Worm (Caenorhabditis elegans): ENCODE data around the gene srg-45.

Gene srg-45

DNA sequence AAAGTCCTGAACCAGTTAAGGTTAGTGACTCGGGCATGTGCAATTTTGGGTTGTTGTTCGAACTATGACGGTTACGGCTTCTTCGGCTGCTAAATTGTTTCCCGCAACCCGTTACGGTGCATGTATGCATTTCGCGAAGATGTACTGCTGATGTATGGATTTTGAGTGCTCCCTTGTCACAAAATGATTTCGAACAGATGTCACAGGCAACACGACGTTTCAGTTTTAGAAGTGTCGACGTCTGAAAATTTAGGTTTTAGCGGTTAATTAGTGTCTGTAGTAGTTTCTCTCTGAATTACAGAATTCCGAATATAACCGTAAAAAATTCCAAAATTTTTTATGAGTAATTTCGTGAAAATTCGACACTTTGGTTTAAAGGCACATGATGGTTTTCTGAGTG lies 31.6 kb upstream of the srg-45 start:
- TF ChIP-seq Y56A3A.18 (GFP tag; IDR thresholded peaks at IDR 0.05), result no peak
- no peak for TF ChIP-seq T26A5.8 (tag; optimal IDR thresholded peaks at IDR 0.05)
- no peak for TF ChIP-seq C06A6.2 (GFP tag; conservative IDR thresholded peaks at IDR 0.05)
- TF ChIP-seq xnd-1 (tag; optimal IDR thresholded peaks at IDR 0.05), result no peak
- no peak for TF ChIP-seq mcd-1 (GFP tag; IDR thresholded peaks at IDR 0.05)
- TF ChIP-seq dpl-1 (GFP tag; optimal IDR thresholded peaks at IDR 0.05), result no peak
- no peak for TF ChIP-seq B0261.1 (tag; optimal IDR thresholded peaks at IDR 0.05)
- TF ChIP-seq repo-1 (tag; optimal IDR thresholded peaks at IDR 0.05), result no peak
- 0 out of 2 replicates have a peak, but pooled peaks have one; percentile 20 for TF ChIP-seq attf-3 (GFP tag; conservative IDR thresholded peaks at IDR 0.05)
- TF ChIP-seq ztf-3 (GFP tag; optimal IDR thresholded peaks at IDR 0.05), result no peak
- TF ChIP-seq pha-4 (tag; optimal IDR thresholded peaks at IDR 0.05), result no peak
- TF ChIP-seq dox-1 (GFP tag; IDR thresholded peaks at IDR 0.05), result no peak
- no peak for TF ChIP-seq Y67H2A.10 (GFP tag; conservative IDR thresholded peaks at IDR 0.05)
- TF ChIP-seq egl-44 (GFP tag; IDR thresholded peaks at IDR 0.05), result no peak
- TF ChIP-seq nhr-179 (tag; optimal IDR thresholded peaks at IDR 0.05), result no peak
- peak in 1 of 3 experiments; percentile 4 for TF ChIP-seq lin-35 (GFP tag; optimal IDR thresholded peaks at IDR 0.05)
- no peak for TF ChIP-seq nhr-90 (tag; optimal IDR thresholded peaks at IDR 0.05)
- TF ChIP-seq F33H1.4 (GFP tag; IDR thresholded peaks at IDR 0.05), result no peak
- no peak for TF ChIP-seq athp-1 (tag; optimal IDR thresholded peaks at IDR 0.05)
- 0 out of 2 replicates have a peak, but pooled peaks have one; percentile 9 for TF ChIP-seq ztf-28 (GFP tag; IDR thresholded peaks at IDR 0.05)
- TF ChIP-seq ceh-40 (GFP tag; IDR thresholded peaks at IDR 0.05), result no peak
- no peak for TF ChIP-seq ets-4 (GFP tag; optimal IDR thresholded peaks at IDR 0.05)
- TF ChIP-seq C17E4.6 (GFP tag; IDR thresholded peaks at IDR 0.05), result no peak
- no peak for TF ChIP-seq zfh-2 (GFP tag; conservative IDR thresholded peaks at IDR 0.05)
- no peak for TF ChIP-seq F22D6.2 (tag; optimal IDR thresholded peaks at IDR 0.05)
- no peak for TF ChIP-seq sptf-2 (GFP tag; optimal IDR thresholded peaks at IDR 0.05)
- TF ChIP-seq snpc-4 (GFP tag; optimal IDR thresholded peaks at IDR 0.05), result no peak
- TF ChIP-seq snpc-4 (tag; optimal IDR thresholded peaks at IDR 0.05), result no peak
- TF ChIP-seq bed-2 (GFP tag; IDR thresholded peaks at IDR 0.05), result no peak
- no peak for TF ChIP-seq B0336.3 (GFP tag; IDR thresholded peaks at IDR 0.05)
- TF ChIP-seq K11D2.4 (GFP tag; IDR thresholded peaks at IDR 0.05), result no peak
- TF ChIP-seq madf-3 (GFP tag; IDR thresholded peaks at IDR 0.05), result 0 out of 2 replicates have a peak, but pooled peaks have one; percentile 44
- no peak for TF ChIP-seq cebp-1 (GFP tag; IDR thresholded peaks at IDR 0.05)
- no peak for TF ChIP-seq cebp-1 (tag; optimal IDR thresholded peaks at IDR 0.05)
- no peak for TF ChIP-seq egl-18 (GFP tag; IDR thresholded peaks at IDR 0.05)
- TF ChIP-seq tbx-9 (tag; optimal IDR thresholded peaks at IDR 0.05; ENCODE audit: borderline replicate concordance), result no peak
- no peak for TF ChIP-seq madf-10 (tag; optimal IDR thresholded peaks at IDR 0.05)
- no peak for TF ChIP-seq B0035.1 (tag; optimal IDR thresholded peaks at IDR 0.05)
- no peak for TF ChIP-seq atf-7 (tag; optimal IDR thresholded peaks at IDR 0.05)
- no peak for TF ChIP-seq ZK185.1 (tag; optimal IDR thresholded peaks at IDR 0.05; ENCODE audit: poor library complexity, severe bottlenecking)
- TF ChIP-seq snpc-1.3 (tag; optimal IDR thresholded peaks at IDR 0.05; ENCODE audit: insufficient read depth), result no peak
- peak; percentile 67 for TF ChIP-seq hrde-1 (tag; optimal IDR thresholded peaks at IDR 0.05; ENCODE audit: borderline replicate concordance)
- 0 out of 2 replicates have a peak, but pooled peaks have one; percentile 43 for TF ChIP-seq Y79H2A.3 (GFP tag; conservative IDR thresholded peaks at IDR 0.05)
- TF ChIP-seq nfya-2 (GFP tag; IDR thresholded peaks at IDR 0.05), result 0 out of 2 replicates have a peak, but pooled peaks have one; percentile 44
- no peak for TF ChIP-seq aptf-2 (GFP tag; conservative IDR thresholded peaks at IDR 0.05)
- no peak for TF ChIP-seq Y53F4B.3 (GFP tag; IDR thresholded peaks at IDR 0.05)
- no peak for TF ChIP-seq Y95B8A.8 (GFP tag; IDR thresholded peaks at IDR 0.05)
- TF ChIP-seq snpc-1.1 (tag; optimal IDR thresholded peaks at IDR 0.05; ENCODE audit: insufficient read depth), result no peak

Data from whole organism, young adult.